Worm (Caenorhabditis elegans) whole organism, early embryonic: ENCODE results near the gene hpo-34.

Experiments used
- B0310.2 ChIP-seq: sonication (generic microtip); optimal IDR thresholded peaks from 2 replicates; lab custom pipeline; 2016; ENCODE audit warnings: mild to moderate bottlenecking, missing genetic modification characterization, missing compliant biosample characterization
- F13C5.2 ChIP-seq: sonication (generic microtip); optimal IDR thresholded peaks from 2 replicates; lab custom pipeline; 2017; ENCODE audit warnings: mild to moderate bottlenecking, missing genetic modification characterization, inconsistent platforms, missing compliant biosample characterization
- aly-1 ChIP-seq: sonication (generic microtip); optimal IDR thresholded peaks from 2 replicates; lab custom pipeline; 2016; ENCODE audit warnings: missing genetic modification characterization, missing compliant biosample characterization
- ama-1 ChIP-seq: fragments of 150-350 bp; optimal IDR thresholded peaks from 2 replicates; lab custom pipeline; 2014
- ceh-13 ChIP-seq: fragments of 200-800 bp; sonication (Bioruptor generic); optimal IDR thresholded peaks from 2 replicates; lab custom pipeline; 2018; ENCODE audit warnings: mild to moderate bottlenecking, missing genetic modification characterization, missing compliant biosample characterization
- ceh-36 ChIP-seq: sonication (generic microtip); optimal IDR thresholded peaks from 2 replicates; lab custom pipeline; 2016; ENCODE audit warnings: missing genetic modification characterization, inconsistent platforms, missing compliant biosample characterization
- ets-7 ChIP-seq: sonication (generic microtip); optimal IDR thresholded peaks from 2 replicates; lab custom pipeline; 2016; ENCODE audit warnings: missing genotype, missing genetic modification characterization, missing compliant biosample characterization
- flt-1 ChIP-seq: fragments of 200-800 bp; sonication (Bioruptor generic); IDR thresholded peaks from 2 replicates; pipeline ENCODE4 v1.3.6; 2022; ENCODE audit warnings: missing genetic modification characterization, missing compliant biosample characterization
- hmbx-1 ChIP-seq: sonication (generic microtip); optimal IDR thresholded peaks from 2 replicates; lab custom pipeline; 2016; ENCODE audit warnings: mild to moderate bottlenecking, missing genetic modification characterization, missing compliant biosample characterization
- hmg-4 ChIP-seq: fragments of 200-800 bp; sonication (Bioruptor generic); optimal IDR thresholded peaks from 2 replicates; lab custom pipeline; 2018; ENCODE audit warnings: mild to moderate bottlenecking, missing genetic modification characterization, missing compliant biosample characterization
- hnd-1 ChIP-seq: sonication (generic microtip); optimal IDR thresholded peaks from 2 replicates; lab custom pipeline; 2016; ENCODE audit warnings: missing genetic modification characterization, missing compliant biosample characterization
- pes-1 ChIP-seq: fragments of 200-800 bp; sonication (Bioruptor generic); IDR thresholded peaks from 2 replicates; pipeline ENCODE4 v1.3.6; 2022; ENCODE audit warnings: missing genetic modification reagents, missing genetic modification characterization, missing compliant biosample characterization
- scrt-1 ChIP-seq: fragments of 200-800 bp; sonication (Bioruptor generic); IDR thresholded peaks from 2 replicates; pipeline ENCODE4 v1.3.6; 2022; ENCODE audit warnings: missing genetic modification characterization, missing compliant biosample characterization
- sea-1 ChIP-seq: fragments of 200-800 bp; sonication (Bioruptor generic); conservative IDR thresholded peaks from 2 replicates; pipeline ENCODE4 v1.3.6; 2022; ENCODE audit warnings: missing genetic modification characterization, missing compliant biosample characterization
- tbx-11 ChIP-seq: fragments of 200-800 bp; sonication (Bioruptor generic); IDR thresholded peaks from 2 replicates; pipeline ENCODE4 v1.3.6; 2022; ENCODE audit warnings: missing genetic modification characterization, missing compliant biosample characterization
- tbx-37 ChIP-seq: fragments of 200-800 bp; sonication (Bioruptor generic); conservative IDR thresholded peaks from 2 replicates; pipeline ENCODE4 v1.3.6; 2022; ENCODE audit warnings: missing genetic modification reagents, missing genetic modification characterization, missing compliant biosample characterization
- tra-4 ChIP-seq: sonication (generic microtip); optimal IDR thresholded peaks from 2 replicates; lab custom pipeline; 2017; ENCODE audit warnings: missing genetic modification characterization, missing compliant biosample characterization

The hpo-34 gene

ce11 chrX:11519016-11519509 lies at the start of gene hpo-34:
Gene hpo-34, minus strand, starts transcription at chrX:11519066.
- no peak for TF ChIP-seq scrt-1
- TF ChIP-seq hmg-4 (GFP tag; lab: Kevin White, UChicago) = no peak
- TF ChIP-seq tbx-11 = no peak
- no peak for TF ChIP-seq ceh-36 (tag; lab: Kevin White, UChicago)
- TF ChIP-seq tbx-37 (GFP tag; lab: Robert Waterston, UW) = no peak

ce11 chrX:11563663-11564062 lies 44.8 kb upstream of the hpo-34 start, which contains the start of gene trpp-9:
Gene trpp-9, plus strand, starts transcription at chrX:11563923.
- no peak for TF ChIP-seq hmbx-1 (tag; lab: Kevin White, UChicago)
- TF ChIP-seq pes-1 (GFP tag; lab: Robert Waterston, UW) = no peak
- no peak for TF ChIP-seq ceh-13 (GFP tag; lab: Kevin White, UChicago)
- no peak for TF ChIP-seq tbx-11
- no peak for TF ChIP-seq aly-1 (tag; lab: Kevin White, UChicago)
- no peak for TF ChIP-seq flt-1
- no peak for TF ChIP-seq sea-1 (GFP tag; lab: Robert Waterston, UW)
- no peak for TF ChIP-seq ama-1 (lab: Kevin White, UChicago)
- no peak for TF ChIP-seq B0310.2
- TF ChIP-seq ceh-36 (tag; lab: Kevin White, UChicago) = no peak
- TF ChIP-seq tra-4 (tag; lab: Kevin White, UChicago) = no peak
- TF ChIP-seq F13C5.2 (tag; lab: Kevin White, UChicago) = peak; percentile 78
- no peak for TF ChIP-seq hnd-1 (tag; lab: Kevin White, UChicago)
- no peak for TF ChIP-seq scrt-1
- peak; percentile 58 for TF ChIP-seq hmg-4 (GFP tag; lab: Kevin White, UChicago)
- no peak for TF ChIP-seq tbx-37 (GFP tag; lab: Robert Waterston, UW)

DNA sequence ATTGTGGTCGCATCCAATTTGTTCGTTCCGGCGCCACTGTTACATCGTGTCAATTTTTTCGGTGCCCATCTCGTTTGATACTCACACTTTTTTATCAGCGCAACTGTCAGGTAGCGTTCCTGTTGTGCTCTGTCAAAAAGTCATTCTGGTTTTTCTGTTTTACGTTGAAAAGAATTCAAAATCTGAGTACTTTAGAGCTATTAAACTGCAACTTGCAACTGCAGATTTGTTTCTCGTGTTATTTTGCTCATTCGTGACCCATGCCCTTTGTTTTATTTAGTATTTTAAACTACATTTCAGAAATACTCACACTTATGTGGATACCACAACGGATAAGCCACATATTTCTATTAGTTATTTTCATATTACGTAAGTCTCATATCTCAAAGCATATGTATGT lies 41.7 kb upstream of the hpo-34 start, which contains the start of gene lev-8:
TSS of gene lev-8 (plus strand) at position 301 of the 400 bp plus-strand sequence.
- no peak for TF ChIP-seq tra-4 (tag; lab: Kevin White, UChicago)
- TF ChIP-seq scrt-1 = no peak
- TF ChIP-seq flt-1 = no peak
- TF ChIP-seq ets-7 (tag; lab: Kevin White, UChicago) = no peak
- TF ChIP-seq ceh-13 (GFP tag; lab: Kevin White, UChicago) = no peak
- no peak for TF ChIP-seq hmbx-1 (tag; lab: Kevin White, UChicago)
- TF ChIP-seq hnd-1 (tag; lab: Kevin White, UChicago) = no peak
- TF ChIP-seq sea-1 (GFP tag; lab: Robert Waterston, UW) = no peak
- TF ChIP-seq aly-1 (tag; lab: Kevin White, UChicago) = no peak
- no peak for TF ChIP-seq B0310.2
- no peak for TF ChIP-seq pes-1 (GFP tag; lab: Robert Waterston, UW)
- no peak for TF ChIP-seq F13C5.2 (tag; lab: Kevin White, UChicago)
- TF ChIP-seq hmg-4 (GFP tag; lab: Kevin White, UChicago) = no peak
- TF ChIP-seq tbx-37 (GFP tag; lab: Robert Waterston, UW) = no peak
- no peak for TF ChIP-seq tbx-11
- no peak for TF ChIP-seq ama-1 (lab: Kevin White, UChicago)
- no peak for TF ChIP-seq ceh-36 (tag; lab: Kevin White, UChicago)

DNA sequence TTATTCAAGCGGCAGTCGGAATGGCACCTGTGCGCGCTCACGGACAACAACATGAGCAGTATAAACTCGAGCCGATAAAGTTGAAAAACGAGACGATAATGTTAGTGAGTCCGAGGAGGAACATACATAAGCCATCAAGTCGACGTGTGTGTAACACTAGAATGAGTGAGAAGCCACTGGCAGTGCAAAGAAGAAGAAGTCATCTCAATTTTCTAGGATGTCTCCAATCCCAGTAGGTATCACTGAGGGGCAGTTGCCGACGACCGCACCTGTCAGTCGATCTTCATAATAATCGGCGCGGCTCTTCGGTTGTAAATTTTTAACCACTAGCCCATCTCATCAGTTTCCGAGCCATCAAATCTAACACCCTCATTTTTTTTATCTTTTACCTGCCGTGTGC lies 41.2 kb upstream of the hpo-34 start:
- TF ChIP-seq flt-1 = no peak
- no peak for TF ChIP-seq scrt-1
- no peak for TF ChIP-seq tra-4 (tag; lab: Kevin White, UChicago)
- no peak for TF ChIP-seq sea-1 (GFP tag; lab: Robert Waterston, UW)
- TF ChIP-seq tbx-11 = no peak
- TF ChIP-seq ceh-36 (tag; lab: Kevin White, UChicago) = no peak
- no peak for TF ChIP-seq F13C5.2 (tag; lab: Kevin White, UChicago)
- no peak for TF ChIP-seq pes-1 (GFP tag; lab: Robert Waterston, UW)
- TF ChIP-seq hmg-4 (GFP tag; lab: Kevin White, UChicago) = no peak
- TF ChIP-seq ets-7 (tag; lab: Kevin White, UChicago) = no peak

ce11 chrX:11558156-11558555 lies 39.3 kb upstream of the hpo-34 start:
- no peak for TF ChIP-seq sea-1 (GFP tag; lab: Robert Waterston, UW)
- no peak for TF ChIP-seq hnd-1 (tag; lab: Kevin White, UChicago)
- TF ChIP-seq flt-1 = no peak
- TF ChIP-seq ceh-36 (tag; lab: Kevin White, UChicago) = no peak
- no peak for TF ChIP-seq tra-4 (tag; lab: Kevin White, UChicago)
- TF ChIP-seq scrt-1 = no peak
- no peak for TF ChIP-seq ceh-13 (GFP tag; lab: Kevin White, UChicago)
- TF ChIP-seq hmbx-1 (tag; lab: Kevin White, UChicago) = no peak
- no peak for TF ChIP-seq aly-1 (tag; lab: Kevin White, UChicago)
- TF ChIP-seq hmg-4 (GFP tag; lab: Kevin White, UChicago) = no peak

DNA sequence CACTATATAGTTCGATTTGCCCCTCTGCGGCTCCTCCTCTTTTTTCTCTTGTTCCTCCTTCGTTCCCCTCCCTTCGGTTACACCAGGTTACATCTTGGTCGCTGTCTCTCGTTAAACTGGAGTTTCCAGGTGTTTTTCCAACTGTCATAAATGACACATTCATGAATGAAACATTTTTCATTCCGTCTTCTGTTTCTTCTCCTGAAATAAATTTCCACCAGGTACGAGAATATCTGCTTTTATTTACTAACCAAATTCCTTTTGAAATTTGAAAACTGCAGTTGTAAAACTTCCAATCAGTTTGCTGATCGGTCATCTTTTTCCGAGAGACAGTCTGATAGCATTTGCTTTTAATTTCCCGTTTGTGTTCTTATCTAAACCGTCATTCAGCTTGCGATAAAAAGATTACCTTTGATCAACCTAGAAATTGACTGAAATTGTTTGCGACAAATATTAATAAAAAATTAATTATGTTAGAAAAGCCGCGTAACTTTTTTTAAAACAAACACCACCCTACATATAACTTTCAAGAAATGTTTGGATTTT lies 37.4 kb upstream of the hpo-34 start, which contains the start of gene C35C5.10:
TSS of gene C35C5.10 (plus strand) at position 51 of the 546 bp plus-strand sequence.
- TF ChIP-seq B0310.2 (no peak), sea-1 (GFP tag; lab: Robert Waterston, UW) (no peak), F13C5.2 (tag; lab: Kevin White, UChicago) (no peak), scrt-1 (no peak), ets-7 (tag; lab: Kevin White, UChicago) (no peak), tbx-37 (GFP tag; lab: Robert Waterston, UW) (no peak), pes-1 (GFP tag; lab: Robert Waterston, UW) (no peak), flt-1 (no peak), ceh-36 (tag; lab: Kevin White, UChicago) (no peak), ama-1 (lab: Kevin White, UChicago) (no peak), aly-1 (tag; lab: Kevin White, UChicago) (no peak), ceh-13 (GFP tag; lab: Kevin White, UChicago) (no peak), hnd-1 (tag; lab: Kevin White, UChicago) (no peak), hmbx-1 (tag; lab: Kevin White, UChicago) (no peak), tra-4 (tag; lab: Kevin White, UChicago) (no peak), hmg-4 (GFP tag; lab: Kevin White, UChicago) (no peak), tbx-11 (no peak)
